Worm (Caenorhabditis elegans): ENCODE measurements around the gene srg-69.

DNA sequence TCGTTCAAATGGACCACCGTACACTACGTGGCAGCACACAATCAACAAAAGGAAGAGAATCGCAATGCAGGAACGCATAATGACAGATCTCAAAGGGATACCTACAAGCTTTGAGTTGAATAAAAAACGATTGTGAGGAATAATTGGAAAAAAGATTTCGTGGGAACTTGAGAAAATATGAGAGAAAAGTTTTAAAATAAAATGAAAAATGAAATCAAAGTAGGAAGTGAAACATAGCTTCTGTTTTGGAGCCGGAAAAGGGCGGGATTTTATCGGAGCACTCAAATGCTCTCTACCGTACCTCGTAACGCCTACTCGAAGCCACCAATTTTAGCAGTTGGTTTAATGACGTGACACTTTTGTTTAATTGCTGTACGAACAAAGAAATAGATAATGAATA, 10.7 kb upstream of the srg-69 start, which contains the start of gene F09E5.14:
- TF ChIP-seq nhr-11 (tag; optimal IDR thresholded peaks at IDR 0.05) (no peak), sox-2 (GFP tag; IDR thresholded peaks at IDR 0.05) (no peak), madf-2 (tag; optimal IDR thresholded peaks at IDR 0.05) (no peak), ceh-2 (tag; optimal IDR thresholded peaks at IDR 0.05) (no peak), ttx-3 (tag; optimal IDR thresholded peaks at IDR 0.05) (no peak), zip-5 (tag; optimal IDR thresholded peaks at IDR 0.05) (no peak), ama-1 (optimal IDR thresholded peaks at IDR 0.05) (no peak), pha-4 (tag; optimal IDR thresholded peaks at IDR 0.05) (no peak)

Measured in whole organism, late embryonic.